Worm (Caenorhabditis elegans) whole organism, L1 larva: ENCODE measurements around the gene let-716.

Experiments
- C16A3.4 ChIP-seq: fragments of 150-350 bp; optimal IDR thresholded peaks from 2 replicates; lab custom pipeline; 2014; ENCODE audit warnings: missing biosample characterization, missing genetic modification characterization
- C34B4.2 ChIP-seq: sonication (generic microtip); optimal IDR thresholded peaks from 2 replicates; lab custom pipeline; 2017; ENCODE audit warnings: mild to moderate bottlenecking, missing genetic modification characterization, missing compliant biosample characterization
- aly-2 ChIP-seq: fragments of 150-350 bp; optimal IDR thresholded peaks from 2 replicates; lab custom pipeline; 2014; ENCODE audit warnings: missing biosample characterization, missing genetic modification characterization
- blmp-1 ChIP-seq: fragments of 150-350 bp; optimal IDR thresholded peaks from 2 replicates; lab custom pipeline; 2014; ENCODE audit warnings: missing biosample characterization, missing genetic modification characterization
- ceh-63 ChIP-seq: fragments of 200-800 bp; sonication (Bioruptor generic); optimal IDR thresholded peaks from 2 replicates; lab custom pipeline; 2018; ENCODE audit warnings: mild to moderate bottlenecking, missing genetic modification characterization, missing compliant biosample characterization
- ceh-8 ChIP-seq: fragments of 200-800 bp; sonication (Bioruptor generic); optimal IDR thresholded peaks from 2 replicates; lab custom pipeline; 2018; ENCODE audit warnings: mild to moderate bottlenecking, missing genetic modification characterization, moderate library complexity, missing compliant biosample characterization
- ceh-88 ChIP-seq: fragments of 200-800 bp; sonication (Bioruptor generic); IDR thresholded peaks from 2 replicates; pipeline ENCODE4 v1.3.6; 2022; ENCODE audit warnings: missing genetic modification characterization, missing compliant biosample characterization
- ceh-90 ChIP-seq: sonication (generic microtip); optimal IDR thresholded peaks from 2 replicates; lab custom pipeline; 2016; ENCODE audit warnings: missing genetic modification characterization, missing compliant biosample characterization
- ces-1 ChIP-seq: fragments of 150-350 bp; optimal IDR thresholded peaks from 2 replicates; lab custom pipeline; 2014; ENCODE audit warnings: missing biosample characterization, missing genetic modification reagents, missing genetic modification characterization
- dpl-1 ChIP-seq, 3 experiments: fragments of 150-350 bp in 2 of 3; sonication (generic microtip) in 1 of 3; optimal IDR thresholded peaks; 2 replicates each; lab custom pipeline; 2014 to 2017; ENCODE audit warnings: missing biosample characterization in 3 of 3, missing genetic modification characterization in 3 of 3, missing genetic modification reagents in 3 of 3
- efl-1 ChIP-seq, 4 experiments: fragments of 150-350 bp; optimal IDR thresholded peaks in 3 of 4; peaks in 1 of 4; 1 replicate in 1 of 4; 2 replicates in 3 of 4; lab custom pipeline; 2014; ENCODE audit warnings: missing biosample characterization in 2 of 4, missing genetic modification characterization in 2 of 4, missing genetic modification reagents in 2 of 4
- efl-3 ChIP-seq: fragments of 200-800 bp; sonication (Bioruptor generic); optimal IDR thresholded peaks from 2 replicates; lab custom pipeline; 2018; ENCODE audit warnings: mild to moderate bottlenecking, missing genetic modification characterization, missing compliant biosample characterization
- egl-27 ChIP-seq, 2 experiments: fragments of 150-350 bp in 1 of 2; sonication (generic microtip); optimal IDR thresholded peaks; 3 replicates each; lab custom pipeline; 2017 to 2018; ENCODE audit warnings: missing biosample characterization in 2 of 2, missing genetic modification characterization in 2 of 2, missing genetic modification reagents in 2 of 2
- elt-2 ChIP-seq: sonication (generic microtip); optimal IDR thresholded peaks from 2 replicates; lab custom pipeline; 2016; ENCODE audit warnings: missing genetic modification characterization, mild to moderate bottlenecking, inconsistent platforms, missing compliant biosample characterization, missing genetic modification reagents
- fkh-8 ChIP-seq: sonication (generic microtip); optimal IDR thresholded peaks from 2 replicates; lab custom pipeline; 2016; ENCODE audit warnings: mild to moderate bottlenecking, missing genetic modification characterization, missing compliant biosample characterization
- grh-1 ChIP-seq: fragments of 200-800 bp; sonication (Bioruptor generic); IDR thresholded peaks from 2 replicates; pipeline ENCODE4 v1.3.6; 2022; ENCODE audit warnings: missing genetic modification reagents, missing genetic modification characterization, missing compliant biosample characterization
- lin-13 ChIP-seq: fragments of 150-350 bp; optimal IDR thresholded peaks from 2 replicates; lab custom pipeline; 2014; ENCODE audit warnings: missing biosample characterization, missing genetic modification reagents, missing genetic modification characterization
- lin-14 ChIP-seq: fragments of 200-800 bp; sonication (Bioruptor generic); optimal IDR thresholded peaks from 2 replicates; lab custom pipeline; 2018; ENCODE audit warnings: mild to moderate bottlenecking, missing genetic modification characterization, moderate library complexity, missing compliant biosample characterization
- lin-35 ChIP-seq, 2 experiments: fragments of 150-350 bp; optimal IDR thresholded peaks; 2 replicates each; lab custom pipeline; 2014; ENCODE audit warnings: missing biosample characterization in 2 of 2, missing genetic modification characterization in 2 of 2, missing genetic modification reagents in 2 of 2
- lin-39 ChIP-seq: fragments of 150-350 bp; optimal IDR thresholded peaks from 2 replicates; lab custom pipeline; 2014; ENCODE audit warnings: missing biosample characterization, missing genetic modification reagents, missing genetic modification characterization
- lir-3 ChIP-seq: sonication (generic microtip); optimal IDR thresholded peaks from 2 replicates; lab custom pipeline; 2016; ENCODE audit warnings: mild to moderate bottlenecking, missing genetic modification characterization, moderate library complexity, missing compliant biosample characterization; ENCODE audit not compliant: poor library complexity
- lsy-2 ChIP-seq, 2 experiments: fragments of 150-350 bp; optimal IDR thresholded peaks; 2 replicates each; lab custom pipeline; 2014; ENCODE audit warnings: missing biosample characterization in 2 of 2, missing genetic modification characterization in 2 of 2
- mab-9 ChIP-seq: fragments of 200-800 bp; sonication (Bioruptor generic); IDR thresholded peaks from 2 replicates; pipeline ENCODE4 v1.3.6; 2022; ENCODE audit warnings: missing genetic modification reagents, missing genetic modification characterization, missing compliant biosample characterization
- mdl-1 ChIP-seq, 2 experiments: fragments of 150-350 bp; optimal IDR thresholded peaks; 2 replicates each; lab custom pipeline; 2014 to 2017; ENCODE audit warnings: missing biosample characterization in 2 of 2, missing genetic modification characterization in 2 of 2, inconsistent platforms in 1 of 2
- mef-2 ChIP-seq: fragments of 150-350 bp; optimal IDR thresholded peaks from 2 replicates; lab custom pipeline; 2014; ENCODE audit warnings: missing biosample characterization, missing genetic modification characterization
- nhr-12 ChIP-seq: sonication (generic microtip); optimal IDR thresholded peaks from 2 replicates; lab custom pipeline; 2017; ENCODE audit warnings: missing biosample characterization, missing genetic modification characterization
- nhr-19 ChIP-seq: fragments of 200-800 bp; sonication (Bioruptor generic); conservative IDR thresholded peaks from 2 replicates; pipeline ENCODE4 v1.3.6; 2022; ENCODE audit warnings: missing genetic modification characterization, missing compliant biosample characterization
- nhr-20 ChIP-seq: sonication (generic microtip); optimal IDR thresholded peaks from 2 replicates; lab custom pipeline; 2016; ENCODE audit warnings: mild to moderate bottlenecking, missing genetic modification characterization, missing compliant biosample characterization
- nhr-28 ChIP-seq: fragments of 150-350 bp; optimal IDR thresholded peaks from 2 replicates; lab custom pipeline; 2014; ENCODE audit warnings: missing biosample characterization, missing genetic modification characterization
- nhr-71 ChIP-seq: sonication (generic microtip); optimal IDR thresholded peaks from 2 replicates; lab custom pipeline; 2016; ENCODE audit warnings: mild to moderate bottlenecking, missing genetic modification characterization, moderate library complexity, missing compliant biosample characterization
- nhr-85 ChIP-seq: sonication (generic microtip); peaks from one replicate; lab custom pipeline; 2016; ENCODE audit warnings: missing genetic modification characterization, inconsistent platforms, missing compliant biosample characterization
- nhr-90 ChIP-seq: sonication (generic microtip); optimal IDR thresholded peaks from 2 replicates; lab custom pipeline; 2016; ENCODE audit warnings: mild to moderate bottlenecking, missing genetic modification characterization, missing compliant biosample characterization; ENCODE audit not compliant: poor library complexity
- pag-3 ChIP-seq: sonication (generic microtip); optimal IDR thresholded peaks from 2 replicates; lab custom pipeline; 2017; ENCODE audit warnings: missing genetic modification characterization, mild to moderate bottlenecking, missing compliant biosample characterization, antibody characterized with exemption, borderline replicate concordance; ENCODE audit not compliant: insufficient read depth
- pax-3 ChIP-seq: fragments of 200-800 bp; sonication (Bioruptor generic); optimal IDR thresholded peaks from 2 replicates; lab custom pipeline; 2018; ENCODE audit warnings: mild to moderate bottlenecking, missing genetic modification characterization, moderate library complexity, missing compliant biosample characterization
- pqm-1 ChIP-seq: sonication (generic microtip); optimal IDR thresholded peaks from 3 replicates; lab custom pipeline; 2017; ENCODE audit warnings: missing biosample characterization, missing genetic modification characterization
- rnt-1 ChIP-seq: sonication (generic microtip); optimal IDR thresholded peaks from 2 replicates; lab custom pipeline; 2016; ENCODE audit warnings: mild to moderate bottlenecking, missing genetic modification characterization, moderate library complexity, missing compliant biosample characterization
- skn-1 ChIP-seq: fragments of 150-350 bp; optimal IDR thresholded peaks from 2 replicates; lab custom pipeline; 2014; ENCODE audit warnings: missing biosample characterization, missing genetic modification characterization
- snu-23 ChIP-seq: sonication (generic microtip); optimal IDR thresholded peaks from 2 replicates; lab custom pipeline; 2016; ENCODE audit warnings: missing genetic modification characterization, missing compliant biosample characterization
- sptf-1 ChIP-seq: fragments of 150-350 bp; optimal IDR thresholded peaks from 2 replicates; lab custom pipeline; 2014; ENCODE audit warnings: missing biosample characterization, missing genetic modification characterization
- swsn-7 ChIP-seq: sonication (generic microtip); optimal IDR thresholded peaks from 2 replicates; lab custom pipeline; 2016; ENCODE audit warnings: missing genetic modification characterization, missing compliant biosample characterization
- tbx-2 ChIP-seq: sonication (generic microtip); optimal IDR thresholded peaks from 2 replicates; lab custom pipeline; 2016; ENCODE audit warnings: missing genetic modification characterization, missing compliant biosample characterization
- tlp-1 ChIP-seq: fragments of 150-350 bp; optimal IDR thresholded peaks from 2 replicates; lab custom pipeline; 2014; ENCODE audit warnings: missing biosample characterization, missing genetic modification characterization
- unc-130 ChIP-seq: fragments of 150-350 bp; optimal IDR thresholded peaks from 2 replicates; lab custom pipeline; 2017; ENCODE audit warnings: missing biosample characterization, missing genetic modification characterization, inconsistent platforms
- unc-30 ChIP-seq: sonication (generic microtip); optimal IDR thresholded peaks from 2 replicates; lab custom pipeline; 2017; ENCODE audit warnings: missing biosample characterization, missing genetic modification characterization
- unc-86 ChIP-seq: sonication (generic microtip); optimal IDR thresholded peaks from 2 replicates; lab custom pipeline; 2016; ENCODE audit warnings: missing genetic modification characterization, missing compliant biosample characterization
- vab-15 ChIP-seq: sonication (generic microtip); optimal IDR thresholded peaks from 2 replicates; lab custom pipeline; 2017; ENCODE audit warnings: missing genotype, mild to moderate bottlenecking, missing genetic modification characterization, missing compliant biosample characterization
- xbp-1 ChIP-seq: sonication (generic microtip); optimal IDR thresholded peaks from 2 replicates; lab custom pipeline; 2016; ENCODE audit warnings: missing genetic modification characterization, missing compliant biosample characterization
- zag-1 ChIP-seq: fragments of 150-350 bp; optimal IDR thresholded peaks from 2 replicates; lab custom pipeline; 2014; ENCODE audit warnings: missing biosample characterization, missing genetic modification characterization
- zip-4 ChIP-seq: fragments of 200-800 bp; sonication (Bioruptor generic); optimal IDR thresholded peaks from 2 replicates; lab custom pipeline; 2018; ENCODE audit warnings: mild to moderate bottlenecking, missing genetic modification characterization, moderate library complexity, missing compliant biosample characterization
- ztf-4 ChIP-seq: fragments of 150-350 bp; optimal IDR thresholded peaks from 2 replicates; lab custom pipeline; 2014; ENCODE audit warnings: missing biosample characterization, missing genetic modification characterization

The let-716 gene

ce11 chrIII:6422721-6423120 is 39.4 kb downstream of the let-716 start:
- peak; percentile 45 for TF ChIP-seq lin-14 (GFP tag; lab: Kevin White, UChicago)
- TF ChIP-seq mef-2 (tag; lab: Kevin White, UChicago) = no peak
- peak in 1 of 2 experiments; percentile 50 for TF ChIP-seq lin-35 (GFP tag; optimal IDR thresholded peaks at IDR 0.05; lab: Kevin White, UChicago)
- TF ChIP-seq lir-3 = no peak
- no peak for TF ChIP-seq pqm-1 (tag; lab: Kevin White, UChicago)
- TF ChIP-seq ceh-88 = no peak
- 0 out of 2 replicates have a peak, but pooled peaks have one; percentile 4 for TF ChIP-seq nhr-19 (GFP tag; lab: Robert Waterston, UW)
- no peak for TF ChIP-seq ceh-90 (tag; lab: Kevin White, UChicago)
- no peak for TF ChIP-seq lin-39 (tag; lab: Kevin White, UChicago)
- no peak for TF ChIP-seq sptf-1 (tag; lab: Kevin White, UChicago)
- no peak for TF ChIP-seq mdl-1 (tag; optimal IDR thresholded peaks at IDR 0.05; lab: Kevin White, UChicago)
- TF ChIP-seq vab-15 (tag; lab: Kevin White, UChicago) = no peak
- TF ChIP-seq lsy-2 (tag; optimal IDR thresholded peaks at IDR 0.05; lab: Kevin White, UChicago) = no peak
- TF ChIP-seq snu-23 (GFP tag; lab: Kevin White, UChicago) = peak; percentile 28
- peak; percentile 45 for TF ChIP-seq nhr-20 (tag; lab: Kevin White, UChicago)
- TF ChIP-seq efl-1 (optimal IDR thresholded peaks at IDR 0.05; lab: Kevin White, UChicago) = no peak
- no peak for TF ChIP-seq efl-1 (GFP tag; optimal IDR thresholded peaks at IDR 0.05 in 1 of 2; lab: Kevin White, UChicago)
- TF ChIP-seq fkh-8 (tag; lab: Kevin White, UChicago) = no peak
- TF ChIP-seq lin-13 = no peak
- no peak for TF ChIP-seq pag-3 (tag; lab: Kevin White, UChicago)
- no peak for TF ChIP-seq efl-3 (GFP tag; lab: Kevin White, UChicago)
- TF ChIP-seq C34B4.2 (tag; lab: Kevin White, UChicago) = no peak
- no peak for TF ChIP-seq zip-4 (GFP tag; lab: Kevin White, UChicago)
- no peak for TF ChIP-seq grh-1
- TF ChIP-seq ceh-63 (GFP tag; lab: Kevin White, UChicago) = no peak
- TF ChIP-seq nhr-28 = no peak
- TF ChIP-seq ceh-8 (GFP tag; lab: Kevin White, UChicago) = no peak
- peak; percentile 78 for TF ChIP-seq nhr-85
- TF ChIP-seq tlp-1 (tag; lab: Kevin White, UChicago) = no peak
- no peak for TF ChIP-seq unc-86
- no peak for TF ChIP-seq aly-2 (tag; lab: Kevin White, UChicago)
- TF ChIP-seq unc-130 (tag; lab: Kevin White, UChicago) = no peak
- TF ChIP-seq tbx-2 = no peak
- no peak for TF ChIP-seq blmp-1
- TF ChIP-seq ztf-4 = no peak
- no peak for TF ChIP-seq mab-9
- TF ChIP-seq nhr-90 (tag; lab: Kevin White, UChicago) = no peak
- no peak for TF ChIP-seq swsn-7 (tag; lab: Kevin White, UChicago)
- no peak for TF ChIP-seq egl-27 (tag; optimal IDR thresholded peaks at IDR 0.05; lab: Kevin White, UChicago)
- no peak for TF ChIP-seq rnt-1
- peak; percentile 46 for TF ChIP-seq elt-2 (tag; lab: Kevin White, UChicago)
- TF ChIP-seq nhr-71 = peak; percentile 30
- no peak for TF ChIP-seq C16A3.4
- TF ChIP-seq xbp-1 (tag; lab: Kevin White, UChicago) = no peak
- TF ChIP-seq zag-1 (tag; lab: Kevin White, UChicago) = no peak
- no peak for TF ChIP-seq pax-3 (tag; lab: Kevin White, UChicago)
- no peak for TF ChIP-seq skn-1 (tag; lab: Kevin White, UChicago)
- TF ChIP-seq unc-30 (tag; lab: Kevin White, UChicago) = no peak
- TF ChIP-seq ces-1 (GFP tag; lab: Kevin White, UChicago) = no peak
- no peak for TF ChIP-seq dpl-1 (GFP tag; optimal IDR thresholded peaks at IDR 0.05; lab: Kevin White, UChicago)
- no peak for TF ChIP-seq nhr-12 (tag; lab: Kevin White, UChicago)
